Worm (Caenorhabditis elegans) whole organism, L4 larva: Measurements from ENCODE around the gene fbxa-133.

Source experiments
- F26F4.8 ChIP-seq: fragments of 200-800 bp; sonication (Bioruptor generic); conservative IDR thresholded peaks from 2 replicates; pipeline ENCODE4 v1.3.6; 2022; ENCODE audit warnings: missing genetic modification characterization, missing compliant biosample characterization
- T26A8.4 ChIP-seq: fragments of 200-800 bp; sonication (Bioruptor generic); IDR thresholded peaks from 2 replicates; pipeline ENCODE4 v1.3.6; 2022; ENCODE audit warnings: missing genetic modification characterization, missing compliant biosample characterization
- Y75B8A.6 ChIP-seq: fragments of 200-800 bp; sonication (Bioruptor generic); IDR thresholded peaks from 2 replicates; pipeline ENCODE4 v1.3.6; 2022; ENCODE audit warnings: missing genetic modification reagents, missing genetic modification characterization, missing compliant biosample characterization
- ZK337.2 ChIP-seq: fragments of 200-800 bp; sonication (Bioruptor generic); IDR thresholded peaks from 2 replicates; pipeline ENCODE4 v1.3.6; 2022; ENCODE audit warnings: missing genetic modification reagents, missing genetic modification characterization, missing compliant biosample characterization
- ama-1 ChIP-seq: fragments of 150-350 bp; optimal IDR thresholded peaks from 2 replicates; lab custom pipeline; 2014; ENCODE audit warnings: inconsistent platforms, mixed read lengths
- arid-1 ChIP-seq: fragments of 200-800 bp; sonication (Bioruptor generic); conservative IDR thresholded peaks from 2 replicates; pipeline ENCODE4 v1.3.6; 2022; ENCODE audit warnings: missing genetic modification reagents, missing genetic modification characterization, missing compliant biosample characterization
- ceh-44 ChIP-seq: fragments of 200-800 bp; sonication (Bioruptor generic); IDR thresholded peaks from 2 replicates; pipeline ENCODE4 v1.3.6; 2022; ENCODE audit warnings: missing genetic modification reagents, missing genetic modification characterization, missing compliant biosample characterization
- ces-1 ChIP-seq: fragments of 150-350 bp; sonication (generic microtip); optimal IDR thresholded peaks from 4 replicates; lab custom pipeline; 2014; ENCODE audit warnings: missing biosample characterization, missing genetic modification reagents, missing genetic modification characterization
- daf-12 ChIP-seq: fragments of 150-350 bp; optimal IDR thresholded peaks from 2 replicates; lab custom pipeline; 2014; ENCODE audit warnings: missing biosample characterization, missing genetic modification reagents, missing genetic modification characterization
- duxl-1 ChIP-seq: sonication (generic microtip); optimal IDR thresholded peaks from 2 replicates; lab custom pipeline; 2016; ENCODE audit warnings: mild to moderate bottlenecking, missing genetic modification characterization, moderate library complexity, missing compliant biosample characterization; ENCODE audit not compliant: poor library complexity
- dve-1 ChIP-seq: sonication (generic microtip); optimal IDR thresholded peaks from 2 replicates; lab custom pipeline; 2017; ENCODE audit warnings: antibody characterized with exemption, mild to moderate bottlenecking, missing genetic modification characterization, missing compliant biosample characterization; ENCODE audit not compliant: insufficient read depth
- egl-27 ChIP-seq: sonication (generic microtip); optimal IDR thresholded peaks from 3 replicates; lab custom pipeline; 2017; ENCODE audit warnings: missing biosample characterization, missing genetic modification reagents, missing genetic modification characterization
- egl-43 ChIP-seq: fragments of 200-800 bp; sonication (Bioruptor generic); IDR thresholded peaks from 2 replicates; pipeline ENCODE4 v1.3.6; 2022; ENCODE audit warnings: missing genetic modification reagents, missing genetic modification characterization, missing compliant biosample characterization
- hmg-1.1 ChIP-seq: fragments of 200-800 bp; sonication (Bioruptor generic); IDR thresholded peaks from 2 replicates; pipeline ENCODE4 v1.3.6; 2022; ENCODE audit warnings: missing genetic modification reagents, missing genetic modification characterization, missing compliant biosample characterization
- jun-1 ChIP-seq: fragments of 150-350 bp; optimal IDR thresholded peaks from 2 replicates; lab custom pipeline; 2014; ENCODE audit warnings: missing biosample characterization, missing genetic modification reagents, missing genetic modification characterization
- lin-1 ChIP-seq: fragments of 200-800 bp; sonication (Bioruptor generic); IDR thresholded peaks from 2 replicates; pipeline ENCODE4 v1.3.6; 2022; ENCODE audit warnings: missing genetic modification reagents, missing genetic modification characterization, missing compliant biosample characterization
- lin-15B ChIP-seq: fragments of 150-350 bp; sonication (generic microtip); optimal IDR thresholded peaks from 3 replicates; lab custom pipeline; 2014; ENCODE audit warnings: missing biosample characterization, missing genetic modification characterization
- lin-29 ChIP-seq: fragments of 200-800 bp; sonication (Bioruptor generic); IDR thresholded peaks from 2 replicates; pipeline ENCODE4 v1.3.6; 2022; ENCODE audit warnings: missing genetic modification reagents, missing genetic modification characterization, missing compliant biosample characterization
- lin-38 ChIP-seq: fragments of 200-800 bp; sonication (Bioruptor generic); IDR thresholded peaks from 2 replicates; pipeline ENCODE4 v1.3.6; 2022; ENCODE audit warnings: missing genetic modification reagents, missing genetic modification characterization, missing compliant biosample characterization
- mdl-1 ChIP-seq, 2 experiments: fragments of 150-350 bp in 1 of 2; sonication (generic microtip) in 1 of 2; optimal IDR thresholded peaks; 2 replicates each; lab custom pipeline; 2014 to 2017; ENCODE audit warnings: missing biosample characterization in 2 of 2, missing genetic modification characterization in 2 of 2
- mep-1 ChIP-seq: fragments of 150-350 bp; sonication (generic microtip); optimal IDR thresholded peaks from 3 replicates; lab custom pipeline; 2014; ENCODE audit warnings: missing biosample characterization, missing genetic modification characterization
- nhr-10 ChIP-seq: fragments of 150-350 bp; optimal IDR thresholded peaks from 2 replicates; lab custom pipeline; 2014; ENCODE audit warnings: missing biosample characterization, missing genetic modification characterization
- nhr-11 ChIP-seq: fragments of 150-350 bp; optimal IDR thresholded peaks from 2 replicates; lab custom pipeline; 2014; ENCODE audit warnings: missing biosample characterization, missing genetic modification characterization
- nhr-111 ChIP-seq: fragments of 200-800 bp; sonication (Bioruptor generic); optimal IDR thresholded peaks from 2 replicates; lab custom pipeline; 2018; ENCODE audit warnings: mild to moderate bottlenecking, missing genetic modification characterization, missing compliant biosample characterization
- nhr-25 ChIP-seq: sonication (generic microtip); optimal IDR thresholded peaks from 2 replicates; lab custom pipeline; 2017; ENCODE audit warnings: missing genetic modification characterization, mild to moderate bottlenecking, missing compliant biosample characterization, antibody characterized with exemption, moderate library complexity, borderline replicate concordance; ENCODE audit not compliant: insufficient read depth
- php-3 ChIP-seq: fragments of 200-800 bp; sonication (Bioruptor generic); IDR thresholded peaks from 2 replicates; pipeline ENCODE4 v1.3.6; 2022; ENCODE audit warnings: missing genetic modification reagents, missing genetic modification characterization, missing compliant biosample characterization
- pqm-1 ChIP-seq: sonication (generic microtip); optimal IDR thresholded peaks from 2 replicates; lab custom pipeline; 2017; ENCODE audit warnings: missing biosample characterization, missing genetic modification characterization
- saeg-2 ChIP-seq: fragments of 200-800 bp; sonication (Bioruptor generic); IDR thresholded peaks from 2 replicates; pipeline ENCODE4 v1.3.6; 2022; ENCODE audit warnings: missing genetic modification reagents, missing genetic modification characterization, missing compliant biosample characterization
- sdz-12 ChIP-seq: fragments of 200-800 bp; sonication (Bioruptor generic); optimal IDR thresholded peaks from 2 replicates; lab custom pipeline; 2018; ENCODE audit warnings: mild to moderate bottlenecking, missing genetic modification characterization, missing compliant biosample characterization
- skn-1 ChIP-seq: fragments of 150-350 bp; optimal IDR thresholded peaks from 2 replicates; lab custom pipeline; 2014; ENCODE audit warnings: missing biosample characterization, missing genetic modification characterization
- spr-1 ChIP-seq: sonication (generic microtip); optimal IDR thresholded peaks from 2 replicates; lab custom pipeline; 2016; ENCODE audit warnings: mild to moderate bottlenecking, missing genetic modification characterization, missing compliant biosample characterization
- unc-62 ChIP-seq, 3 experiments: fragments of 150-350 bp in 1 of 3; sonication (generic microtip); optimal IDR thresholded peaks in 2 of 3; peaks in 1 of 3; 1 replicate in 1 of 3; 2 replicates in 2 of 3; lab custom pipeline; 2014 to 2017; ENCODE audit warnings: missing biosample characterization in 3 of 3, missing genetic modification characterization in 3 of 3, missing genetic modification reagents in 3 of 3, missing genotype in 1 of 3
- vab-7 ChIP-seq: fragments of 200-800 bp; sonication (Bioruptor generic); IDR thresholded peaks from 2 replicates; pipeline ENCODE4 v1.3.6; 2022; ENCODE audit warnings: missing genetic modification reagents, missing genetic modification characterization, missing compliant biosample characterization
- zag-1 ChIP-seq: fragments of 150-350 bp; optimal IDR thresholded peaks from 2 replicates; lab custom pipeline; 2014; ENCODE audit warnings: missing biosample characterization, missing genetic modification characterization
- zip-2 ChIP-seq: fragments of 150-350 bp; optimal IDR thresholded peaks from 2 replicates; lab custom pipeline; 2014; ENCODE audit warnings: missing biosample characterization, missing genetic modification characterization
- ztf-11 ChIP-seq: fragments of 150-350 bp; optimal IDR thresholded peaks from 2 replicates; lab custom pipeline; 2014; ENCODE audit warnings: missing biosample characterization, missing genetic modification characterization
- ztf-7 ChIP-seq: fragments of 150-350 bp; optimal IDR thresholded peaks from 2 replicates; lab custom pipeline; 2014; ENCODE audit warnings: missing biosample characterization, missing genetic modification characterization

Gene fbxa-133

DNA sequence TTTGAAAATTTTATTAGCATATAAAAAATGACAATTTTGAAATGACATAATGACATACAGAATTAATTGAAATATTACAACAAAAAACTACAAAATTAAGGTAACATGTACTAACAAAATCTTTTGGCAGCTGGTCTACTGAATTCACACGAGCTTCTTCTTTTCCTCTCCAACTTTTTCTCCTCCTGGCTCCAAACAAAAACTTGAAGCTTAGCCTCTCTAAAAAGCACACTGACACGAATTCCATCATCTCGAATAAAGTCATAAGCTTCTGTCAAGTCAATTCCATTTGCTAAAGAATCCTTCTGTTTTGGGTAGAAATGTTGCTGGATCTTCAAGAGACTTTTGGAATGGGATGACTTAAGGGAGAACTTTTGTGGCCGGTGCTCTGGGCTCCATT, 33.2 kb upstream of the fbxa-133 start:
- TF ChIP-seq dve-1 (tag; lab: Kevin White, UChicago) (no peak), unc-62 (GFP tag; optimal IDR thresholded peaks at IDR 0.05 in 1 of 2; lab: Kevin White, UChicago) (peak in 1 of 2 experiments; percentile 91), unc-62 (tag; optimal IDR thresholded peaks at IDR 0.05; lab: Kevin White, UChicago) (no peak), daf-12 (tag; lab: Kevin White, UChicago) (no peak)
- TF ChIP-seq, all 104 proteins: peak for 1

- TF ChIP-seq zip-2 (tag; lab: Kevin White, UChicago) (no peak), pqm-1 (no peak), ama-1 (lab: Kevin White, UChicago) (no peak), mdl-1 (tag; optimal IDR thresholded peaks at IDR 0.05; lab: Kevin White, UChicago) (no peak), nhr-11 (tag; lab: Kevin White, UChicago) (no peak), egl-43 (GFP tag; lab: Robert Waterston, UW) (no peak), mep-1 (tag; lab: Kevin White, UChicago) (no peak), arid-1 (GFP tag; lab: Robert Waterston, UW) (no peak), nhr-111 (GFP tag; lab: Kevin White, UChicago) (no peak), duxl-1 (no peak), lin-1 (GFP tag; lab: Robert Waterston, UW) (no peak), F26F4.8 (GFP tag; lab: Robert Waterston, UW) (no peak), spr-1 (tag; lab: Kevin White, UChicago) (no peak), ceh-44 (GFP tag; lab: Robert Waterston, UW) (no peak), lin-15B (tag; lab: Kevin White, UChicago) (no peak), nhr-10 (tag; lab: Kevin White, UChicago) (no peak), ztf-11 (tag; lab: Kevin White, UChicago) (no peak), nhr-25 (tag; lab: Kevin White, UChicago) (no peak), ZK337.2 (GFP tag; lab: Robert Waterston, UW) (no peak)
Measured at ce11 chrV:17552759-17553158, 31.8 kb upstream of the fbxa-133 start, which contains the start of gene C38D9.8. Gene C38D9.8, minus strand, starts transcription at chrV:17552859.

DNA sequence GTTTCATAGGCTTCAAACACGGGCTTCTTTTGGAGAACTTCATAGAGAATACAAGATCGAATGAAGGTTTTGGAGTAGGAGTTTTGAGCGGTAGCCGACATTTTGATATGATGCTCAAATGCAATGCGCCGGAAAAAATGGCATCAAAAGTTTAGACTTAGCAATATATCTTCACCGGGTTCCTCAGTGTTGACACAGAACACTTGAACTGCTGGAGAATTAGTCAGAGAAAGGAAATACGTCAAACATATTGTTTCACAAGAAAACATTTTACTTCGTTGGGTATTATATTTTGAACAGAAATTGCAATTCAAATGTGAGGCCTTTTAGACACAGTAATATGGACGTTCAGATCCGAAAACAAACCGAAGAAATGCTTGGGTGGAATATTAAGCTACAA, 26.2 kb upstream of the fbxa-133 start, which contains the start of gene fbxa-174:
fbxa-174 (minus strand) TSS at position 101 of the 400 bp plus-strand sequence.
- no peak for TF ChIP-seq egl-27 (tag; lab: Kevin White, UChicago)
- TF ChIP-seq ces-1 (GFP tag; lab: Kevin White, UChicago) = no peak
- no peak for TF ChIP-seq lin-38 (GFP tag; lab: Robert Waterston, UW)
- TF ChIP-seq skn-1 (tag; lab: Kevin White, UChicago) = no peak
- no peak for TF ChIP-seq lin-29 (GFP tag; lab: Robert Waterston, UW)
- TF ChIP-seq saeg-2 (GFP tag; lab: Robert Waterston, UW) = no peak
- TF ChIP-seq ztf-7 (tag; lab: Kevin White, UChicago) = no peak
- TF ChIP-seq unc-62 (GFP tag; optimal IDR thresholded peaks at IDR 0.05 in 1 of 2; lab: Kevin White, UChicago) = no peak
- no peak for TF ChIP-seq unc-62 (tag; optimal IDR thresholded peaks at IDR 0.05; lab: Kevin White, UChicago)
- TF ChIP-seq php-3 (GFP tag; lab: Robert Waterston, UW) = no peak
- no peak for TF ChIP-seq jun-1 (tag; lab: Kevin White, UChicago)
- no peak for TF ChIP-seq Y75B8A.6 (GFP tag; lab: Robert Waterston, UW)
- TF ChIP-seq nhr-11 (tag; lab: Kevin White, UChicago) = no peak
- no peak for TF ChIP-seq sdz-12 (GFP tag; lab: Kevin White, UChicago)
- no peak for TF ChIP-seq hmg-1.1 (GFP tag; lab: Robert Waterston, UW)
- no peak for TF ChIP-seq pqm-1
- TF ChIP-seq vab-7 (GFP tag; lab: Robert Waterston, UW) = no peak
- TF ChIP-seq zag-1 (tag; lab: Kevin White, UChicago) = no peak
- TF ChIP-seq T26A8.4 (GFP tag; lab: Robert Waterston, UW) = no peak
